Worm (Caenorhabditis elegans) whole organism, L3 larva: ENCODE measurements around the gene cdkl-1.

Experiments
- egl-27 ChIP-seq: sonication (generic microtip); optimal IDR thresholded peaks from 4 replicates; lab custom pipeline; 2017; ENCODE audit warnings: missing biosample characterization, missing genetic modification reagents, missing genetic modification characterization
- nhr-25 ChIP-seq: sonication (generic microtip); optimal IDR thresholded peaks from 2 replicates; lab custom pipeline; 2017; ENCODE audit warnings: missing biosample characterization, missing genetic modification characterization

DNA sequence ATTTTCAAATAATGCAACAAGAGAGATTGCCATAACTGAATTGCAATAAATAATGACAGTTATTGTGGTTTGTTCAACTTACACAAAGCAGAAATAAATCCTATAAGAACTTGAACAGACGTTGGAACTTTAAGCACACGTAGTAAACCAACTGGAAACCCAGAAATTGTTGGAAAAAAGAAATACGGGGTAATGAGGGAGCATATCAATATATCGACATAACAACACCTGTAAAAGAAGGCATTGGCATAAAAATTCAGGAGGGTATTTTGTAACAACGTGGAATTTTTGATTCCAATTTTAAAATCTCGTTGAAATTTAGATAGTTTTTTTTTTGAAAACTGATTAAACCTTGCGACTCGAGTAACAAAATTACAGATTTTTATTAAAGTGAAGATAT is 42.2 kb upstream of the cdkl-1 start:
- TF ChIP-seq egl-27 (tag; lab: Kevin White, UChicago) (no peak), nhr-25 (tag; lab: Kevin White, UChicago) (no peak)
